Fruit fly (Drosophila melanogaster): ENCODE measurements around the gene CG14671.

The CG14671 gene

DNA sequence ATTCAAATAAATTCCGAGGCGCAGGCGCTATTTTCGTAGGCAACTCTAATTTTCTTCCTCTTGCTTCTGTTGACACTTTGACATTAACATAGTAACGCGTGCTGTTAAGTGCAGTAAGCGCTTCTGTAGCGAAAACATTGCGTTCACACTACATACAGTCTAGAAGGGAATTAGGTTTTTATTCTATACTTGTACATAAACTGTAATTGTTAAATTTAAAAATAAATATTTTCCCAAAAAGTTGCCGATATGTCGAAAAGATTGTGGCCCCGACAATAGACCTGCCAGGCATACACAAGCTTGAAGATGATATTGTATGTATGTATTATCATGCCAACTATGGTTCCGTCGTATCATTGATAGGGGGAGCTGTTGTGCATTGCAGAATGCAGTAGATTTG, 41.9 kb upstream of the CG14671 start, which contains the start of gene asl (continued):
- TF ChIP-seq so (GFP tag; IDR thresholded peaks at IDR 0.05) (no peak), Max (GFP tag; optimal IDR thresholded peaks at IDR 0.05) (peak; percentile 57), Eip74EF (GFP tag; optimal IDR thresholded peaks at IDR 0.05) (peak in 1 of 2 experiments; percentile 88), bsh (GFP tag; optimal IDR thresholded peaks at IDR 0.05) (peak in 1 of 2 experiments; percentile 69), crol (GFP tag; IDR thresholded peaks at IDR 0.05) (no peak), Xrp1 (GFP tag; IDR thresholded peaks at IDR 0.05) (peak; percentile 56), CG17186 (GFP tag; optimal IDR thresholded peaks at IDR 0.05) (peak; percentile 100), CG9797 (GFP tag; optimal IDR thresholded peaks at IDR 0.05) (peak; percentile 61), hb (GFP tag; IDR thresholded peaks at IDR 0.05; ENCODE audit: partially characterized antibody) (no peak), CG34376 (GFP tag; optimal IDR thresholded peaks at IDR 0.05) (peak; percentile 55), CG11695 (GFP tag; IDR thresholded peaks at IDR 0.05) (peak; percentile 35; the same call in 1 of the 3 replicates), Adf1 (GFP tag; IDR thresholded peaks at IDR 0.05) (no peak; the same call in 1 of the 2 replicates), Oli (tag; optimal IDR thresholded peaks at IDR 0.05) (peak; percentile 60), CG3995 (GFP tag; optimal IDR thresholded peaks at IDR 0.05) (peak; percentile 53), CG1529 (GFP tag; optimal IDR thresholded peaks at IDR 0.05) (no peak), CG7357 (GFP tag; IDR thresholded peaks at IDR 0.05) (peak; percentile 97), Scr (GFP tag; IDR thresholded peaks at IDR 0.05; ENCODE audit: partially characterized antibody) (0 out of 2 replicates have a peak, but pooled peaks have one; percentile 20), Abd-B (GFP tag; optimal IDR thresholded peaks at IDR 0.05) (peak; percentile 68), Myb (GFP tag; optimal IDR thresholded peaks at IDR 0.05) (peak; percentile 44), onecut (GFP tag; IDR thresholded peaks at IDR 0.05) (peak; percentile 58), CG6854 (GFP tag; optimal IDR thresholded peaks at IDR 0.05) (no peak), gsb-n (tag; optimal IDR thresholded peaks at IDR 0.05) (no peak), nmo (GFP tag; optimal IDR thresholded peaks at IDR 0.05) (peak; percentile 81), CG8290 (GFP tag; optimal IDR thresholded peaks at IDR 0.05) (peak; percentile 86), CG8290 (tag; optimal IDR thresholded peaks at IDR 0.05) (peak in 1 of 2 experiments; percentile 77), CG34422 (GFP tag; IDR thresholded peaks at IDR 0.05) (peak; percentile 64; the same call in 1 of the 3 replicates), CG3838 (GFP tag; optimal IDR thresholded peaks at IDR 0.05) (peak; percentile 14), usp (GFP tag; optimal IDR thresholded peaks at IDR 0.05) (no peak), ken (GFP tag; IDR thresholded peaks at IDR 0.05) (peak; percentile 65; the same call in 1 of the 3 replicates), hth (optimal IDR thresholded peaks at IDR 0.05) (no peak), CG9876 (GFP tag; optimal IDR thresholded peaks at IDR 0.05) (peak; percentile 19), CG12659 (GFP tag; optimal IDR thresholded peaks at IDR 0.05) (peak; percentile 88), unc-4 (GFP tag; IDR thresholded peaks at IDR 0.05; ENCODE audit: partially characterized antibody) (no peak), Bteb2 (GFP tag; optimal IDR thresholded peaks at IDR 0.05) (no peak), twi (tag; optimal IDR thresholded peaks at IDR 0.05) (peak; percentile 62), CG16815 (GFP tag; optimal IDR thresholded peaks at IDR 0.05) (peak; percentile 39), Dbx (GFP tag; IDR thresholded peaks at IDR 0.05) (peak; percentile 57; the same call in 1 of the 3 replicates), gce (GFP tag; IDR thresholded peaks at IDR 0.05) (0 out of 3 replicates have a peak, but pooled peaks have one; percentile 50), CG8388 (GFP tag; optimal IDR thresholded peaks at IDR 0.05) (peak; percentile 57), CG17328 (GFP tag; IDR thresholded peaks at IDR 0.05) (peak; percentile 57), D (optimal IDR thresholded peaks at IDR 0.05) (no peak), D (GFP tag; optimal IDR thresholded peaks at IDR 0.05) (peak; percentile 44), gsb (GFP tag; IDR thresholded peaks at IDR 0.05) (no peak), Dek (tag; optimal IDR thresholded peaks at IDR 0.05) (peak; percentile 7), CG15011 (GFP tag; optimal IDR thresholded peaks at IDR 0.05) (no peak), D19A (tag; optimal IDR thresholded peaks at IDR 0.05) (peak; percentile 60), dati (GFP tag; IDR thresholded peaks at IDR 0.05) (0 out of 2 replicates have a peak, but pooled peaks have one; percentile 25), HLH3B (GFP tag; IDR thresholded peaks at IDR 0.05) (no peak), Mad (GFP tag; optimal IDR thresholded peaks at IDR 0.05) (peak; percentile 58), CG4328 (GFP tag; optimal IDR thresholded peaks at IDR 0.05) (peak; percentile 7), sd (tag; optimal IDR thresholded peaks at IDR 0.05) (peak; percentile 82)
